Fruit fly (Drosophila melanogaster): ENCODE measurements around the gene Ser12.

- TF ChIP-seq Snoo (tag; optimal IDR thresholded peaks at IDR 0.05): peak; percentile 18
- no peak for TF ChIP-seq CG17806 (tag; optimal IDR thresholded peaks at IDR 0.05)
- no peak; the same call in 1 of the 2 replicates for TF ChIP-seq Ets98B (GFP tag; IDR thresholded peaks at IDR 0.05)
- TF ChIP-seq CG32121 (GFP tag; IDR thresholded peaks at IDR 0.05): no peak
- TF ChIP-seq fd96Ca (GFP tag; IDR thresholded peaks at IDR 0.05): no peak
- no peak for TF ChIP-seq CG8159 (tag; optimal IDR thresholded peaks at IDR 0.05)
- TF ChIP-seq CG12605 (GFP tag; IDR thresholded peaks at IDR 0.05): 0 out of 2 replicates have a peak, but pooled peaks have one; percentile 24
- no peak for TF ChIP-seq CG8301 (tag; optimal IDR thresholded peaks at IDR 0.05)
Observed at dm6 chr2L:2217067-2217684, 33.9 kb downstream of the Ser12 start, which contains the start of the genes CG15386, CG42371 and mio.

Measured in whole organism, pupa.